Fruit fly (Drosophila melanogaster): Measurements from ENCODE around the gene CG7990.

The CG7990 gene

DNA sequence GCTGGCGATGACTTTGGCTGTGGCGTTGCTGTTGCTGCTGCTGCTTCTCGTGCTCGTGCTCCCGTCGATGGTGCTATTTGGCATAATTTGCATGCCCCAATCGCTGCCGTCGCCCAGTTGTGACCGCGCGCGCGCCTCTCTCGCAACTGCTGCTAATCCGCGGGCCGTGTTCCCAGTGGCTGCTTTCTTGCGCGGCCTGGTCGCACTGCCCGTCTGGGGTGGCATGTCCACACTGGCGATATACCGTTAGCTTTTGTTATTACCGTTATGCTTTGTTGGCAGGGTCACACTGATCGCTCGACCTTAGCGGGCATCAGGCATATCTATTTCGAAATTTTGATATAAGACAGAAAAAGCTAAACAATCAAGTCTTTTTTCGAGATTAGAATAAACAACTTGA lies at the start of gene CG7990:
CG7990 (minus strand) TSS at position 350 of the 400 bp plus-strand sequence.
- 0 out of 3 replicates have a peak, but pooled peaks have one; percentile 29 for TF ChIP-seq CG16813 (GFP tag; IDR thresholded peaks at IDR 0.05; ENCODE audit: partially characterized antibody)
- 0 out of 3 replicates have a peak, but pooled peaks have one; percentile 14 for TF ChIP-seq CG14860 (GFP tag; IDR thresholded peaks at IDR 0.05; ENCODE audit: partially characterized antibody)
- no peak for TF ChIP-seq CG14050 (GFP tag; IDR thresholded peaks at IDR 0.05)
- TF ChIP-seq fu2 (GFP tag; optimal IDR thresholded peaks at IDR 0.05) = no peak
- TF ChIP-seq ssp (GFP tag; IDR thresholded peaks at IDR 0.05) = no peak
- no peak for TF ChIP-seq sim (GFP tag; IDR thresholded peaks at IDR 0.05)
- no peak for TF ChIP-seq vfl (GFP tag; optimal IDR thresholded peaks at IDR 0.05)
- no peak for TF ChIP-seq Drgx (GFP tag; IDR thresholded peaks at IDR 0.05)
- peak; percentile 22; the same call in 1 of the 3 replicates for TF ChIP-seq knrl (GFP tag; IDR thresholded peaks at IDR 0.05; ENCODE audit: partially characterized antibody)
- no peak for TF ChIP-seq CG2712 (tag; optimal IDR thresholded peaks at IDR 0.05)
- TF ChIP-seq CG1647 (GFP tag; optimal IDR thresholded peaks at IDR 0.05) = no peak
- no peak for TF ChIP-seq gro (GFP tag; optimal IDR thresholded peaks at IDR 0.05)
- TF ChIP-seq CG17186 (GFP tag; optimal IDR thresholded peaks at IDR 0.05) = peak; percentile 27
- no peak for TF ChIP-seq Dip2 (GFP tag; IDR thresholded peaks at IDR 0.05)
- TF ChIP-seq CTCF (GFP tag; optimal IDR thresholded peaks at IDR 0.05) = peak; percentile 7
- no peak for TF ChIP-seq Fer2 (tag; optimal IDR thresholded peaks at IDR 0.05)
- TF ChIP-seq Jarid2 (GFP tag; optimal IDR thresholded peaks at IDR 0.05) = no peak
- TF ChIP-seq pfk (GFP tag; optimal IDR thresholded peaks at IDR 0.05) = no peak
- 0 out of 2 replicates have a peak, but pooled peaks have one; percentile 13 for TF ChIP-seq inv (GFP tag; IDR thresholded peaks at IDR 0.05; ENCODE audit: partially characterized antibody)
- no peak for TF ChIP-seq CG11696 (GFP tag; IDR thresholded peaks at IDR 0.05)
- no peak for TF ChIP-seq CG7745 (tag; optimal IDR thresholded peaks at IDR 0.05)
- no peak for TF ChIP-seq prd (optimal IDR thresholded peaks at IDR 0.05)
- TF ChIP-seq prd (GFP tag; IDR thresholded peaks at IDR 0.05) = 0 out of 3 replicates have a peak, but pooled peaks have one; percentile 15
- no peak for TF ChIP-seq CG7372 (GFP tag; IDR thresholded peaks at IDR 0.05)
- TF ChIP-seq mld (GFP tag; IDR thresholded peaks at IDR 0.05; ENCODE audit: partially characterized antibody) = no peak
- no peak for TF ChIP-seq fd96Cb (tag; optimal IDR thresholded peaks at IDR 0.05)
- TF ChIP-seq btn (GFP tag; optimal IDR thresholded peaks at IDR 0.05) = no peak
- TF ChIP-seq Dll (GFP tag; IDR thresholded peaks at IDR 0.05; ENCODE audit: partially characterized antibody) = peak; percentile 40; the same call in 1 of the 4 replicates
- no peak for TF ChIP-seq CG31388 (GFP tag; optimal IDR thresholded peaks at IDR 0.05)
- TF ChIP-seq CG13287 (GFP tag; IDR thresholded peaks at IDR 0.05; ENCODE audit: partially characterized antibody) = peak; percentile 65
- no peak for TF ChIP-seq stc (GFP tag; IDR thresholded peaks at IDR 0.05)
- no peak for TF ChIP-seq CG2120 (GFP tag; optimal IDR thresholded peaks at IDR 0.05)
- no peak for TF ChIP-seq Scr (GFP tag; IDR thresholded peaks at IDR 0.05; ENCODE audit: partially characterized antibody)
- no peak for TF ChIP-seq bigmax (GFP tag; optimal IDR thresholded peaks at IDR 0.05)
- no peak for TF ChIP-seq Elba2 (GFP tag; optimal IDR thresholded peaks at IDR 0.05)
- TF ChIP-seq Lhr (GFP tag; optimal IDR thresholded peaks at IDR 0.05) = peak; percentile 26
- TF ChIP-seq zen2 (GFP tag; IDR thresholded peaks at IDR 0.05; ENCODE audit: partially characterized antibody) = peak; percentile 60; the same call in 2 of the 3 replicates
- TF ChIP-seq CG8388 (GFP tag; optimal IDR thresholded peaks at IDR 0.05) = no peak
- TF ChIP-seq CG14441 (GFP tag; IDR thresholded peaks at IDR 0.05) = no peak
- TF ChIP-seq wdn (GFP tag; IDR thresholded peaks at IDR 0.05) = no peak
- peak; percentile 48; the same call in 1 of the 3 replicates for TF ChIP-seq Opbp (GFP tag; IDR thresholded peaks at IDR 0.05; ENCODE audit: partially characterized antibody)
- TF ChIP-seq BEAF-32 (GFP tag; optimal IDR thresholded peaks at IDR 0.05) = peak; percentile 30
- TF ChIP-seq CG4404 (GFP tag; IDR thresholded peaks at IDR 0.05) = no peak
- no peak for TF ChIP-seq ap (GFP tag; IDR thresholded peaks at IDR 0.05)
- no peak for TF ChIP-seq CG8089 (GFP tag; optimal IDR thresholded peaks at IDR 0.05)
- TF ChIP-seq CG2199 (GFP tag; IDR thresholded peaks at IDR 0.05) = no peak
- TF ChIP-seq CG4360 (GFP tag; IDR thresholded peaks at IDR 0.05) = no peak
- no peak for TF ChIP-seq CG6813 (GFP tag; optimal IDR thresholded peaks at IDR 0.05)
- TF ChIP-seq Camta (GFP tag; optimal IDR thresholded peaks at IDR 0.05) = no peak
- TF ChIP-seq emc (GFP tag; optimal IDR thresholded peaks at IDR 0.05) = no peak
- TF ChIP-seq nerfin-1 (tag; optimal IDR thresholded peaks at IDR 0.05) = no peak

Data from whole organism, embryonic.